Worm (Caenorhabditis elegans): ENCODE results near the gene C15C8.6.

DNA sequence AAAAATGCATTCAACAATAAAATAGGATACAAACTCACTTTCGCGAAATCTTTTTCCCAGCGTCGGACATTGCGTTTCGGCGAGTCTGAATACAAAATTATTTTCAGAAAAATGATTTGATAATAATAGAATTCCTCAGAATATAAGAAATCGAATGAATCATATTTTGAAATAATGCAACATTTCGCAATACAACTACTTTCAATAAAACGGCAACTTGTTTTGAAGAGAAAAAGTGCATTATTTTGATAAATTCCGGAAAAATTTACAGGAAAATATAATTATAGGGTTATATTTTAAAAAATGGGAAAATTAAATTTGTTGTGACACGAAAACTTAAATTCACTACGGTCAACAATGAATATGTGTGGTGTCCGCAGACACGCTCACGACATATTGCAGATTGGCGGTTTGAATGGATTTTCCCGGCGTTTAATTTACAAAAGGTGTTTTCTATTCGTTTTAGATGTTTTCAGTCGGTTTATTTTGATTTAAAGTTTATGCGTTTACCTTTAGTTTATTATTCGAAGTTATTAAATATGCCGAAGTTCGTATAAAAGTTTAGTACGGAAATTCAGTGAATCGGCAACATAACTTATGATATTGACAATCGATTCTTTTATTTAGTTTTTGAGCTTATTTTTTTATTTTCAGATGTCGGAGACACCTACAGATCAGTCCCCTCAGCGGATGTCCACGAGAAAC lies 12.1 kb upstream of the C15C8.6 start, which contains the start of the genes abcf-1 and scc-3:
- TF ChIP-seq ces-1 (GFP tag; optimal IDR thresholded peaks at IDR 0.05) (no peak), snpc-4 (tag; optimal IDR thresholded peaks at IDR 0.05) (no peak), lin-13 (tag; optimal IDR thresholded peaks at IDR 0.05) (no peak), nhr-12 (tag; optimal IDR thresholded peaks at IDR 0.05) (no peak), elt-1 (tag; optimal IDR thresholded peaks at IDR 0.05; ENCODE audit: borderline replicate concordance, insufficient read depth) (no peak), lsy-2 (tag; optimal IDR thresholded peaks at IDR 0.05) (peak; percentile 93), elt-3 (tag; optimal IDR thresholded peaks at IDR 0.05) (no peak), unc-39 (tag; optimal IDR thresholded peaks at IDR 0.05) (no peak), nhr-76 (tag; optimal IDR thresholded peaks at IDR 0.05) (no peak)
